Worm (Caenorhabditis elegans) whole organism, young adult: ENCODE data around the gene abu-8.

Experiments used
- D2030.7 ChIP-seq: fragments of 200-800 bp; sonication (Bioruptor generic); IDR thresholded peaks from 2 replicates; pipeline ENCODE4 v1.3.6; 2022; ENCODE audit warnings: missing genetic modification reagents, missing genetic modification characterization, missing compliant biosample characterization
- F10E7.11 ChIP-seq: sonication (generic microtip); optimal IDR thresholded peaks from 2 replicates; lab custom pipeline; 2017; ENCODE audit warnings: mild to moderate bottlenecking, missing genetic modification characterization, moderate library complexity, missing compliant biosample characterization
- Y53F4B.3 ChIP-seq: fragments of 200-800 bp; sonication (Bioruptor generic); IDR thresholded peaks from 2 replicates; pipeline ENCODE4 v1.3.6; 2022; ENCODE audit warnings: missing genetic modification reagents, missing genetic modification characterization, missing compliant biosample characterization
- Y53G8AR.9 ChIP-seq: fragments of 200-800 bp; sonication (Bioruptor generic); conservative IDR thresholded peaks from 2 replicates; pipeline ENCODE4 v1.3.6; 2022; ENCODE audit warnings: missing genetic modification reagents, missing genetic modification characterization, missing compliant biosample characterization
- akir-1 ChIP-seq: fragments of 200-800 bp; sonication (Bioruptor generic); optimal IDR thresholded peaks from 2 replicates; lab custom pipeline; 2018; ENCODE audit warnings: mild to moderate bottlenecking, missing genetic modification characterization, moderate library complexity, missing compliant biosample characterization
- atf-7 ChIP-seq: sonication (generic microtip); optimal IDR thresholded peaks from 2 replicates; lab custom pipeline; 2017; ENCODE audit warnings: mild to moderate bottlenecking, missing genetic modification characterization, missing compliant biosample characterization
- attf-3 ChIP-seq: fragments of 200-800 bp; sonication (Bioruptor generic); conservative IDR thresholded peaks from 2 replicates; pipeline ENCODE4 v1.3.6; 2022; ENCODE audit warnings: missing genetic modification reagents, missing genetic modification characterization, missing compliant biosample characterization
- bed-2 ChIP-seq: fragments of 200-800 bp; sonication (Bioruptor generic); IDR thresholded peaks from 2 replicates; pipeline ENCODE4 v1.3.6; 2022; ENCODE audit warnings: missing genetic modification reagents, missing genetic modification characterization, missing compliant biosample characterization
- ccch-3 ChIP-seq: fragments of 200-800 bp; sonication (Bioruptor generic); optimal IDR thresholded peaks from 2 replicates; lab custom pipeline; 2018; ENCODE audit warnings: mild to moderate bottlenecking, missing genetic modification characterization, missing compliant biosample characterization
- dox-1 ChIP-seq: fragments of 200-800 bp; sonication (Bioruptor generic); IDR thresholded peaks from 2 replicates; pipeline ENCODE4 v1.3.6; 2022; ENCODE audit warnings: missing genetic modification reagents, missing genetic modification characterization, missing compliant biosample characterization
- egl-18 ChIP-seq: fragments of 200-800 bp; sonication (Bioruptor generic); IDR thresholded peaks from 2 replicates; pipeline ENCODE4 v1.3.6; 2022; ENCODE audit warnings: missing genetic modification reagents, missing genetic modification characterization, missing compliant biosample characterization
- him-1 ChIP-seq: sonication (generic microtip); optimal IDR thresholded peaks from 2 replicates; lab custom pipeline; 2016; ENCODE audit warnings: missing genotype, missing genetic modification reagents, missing genetic modification characterization, missing compliant biosample characterization
- hlh-26 ChIP-seq: fragments of 200-800 bp; sonication (Bioruptor generic); conservative IDR thresholded peaks from 2 replicates; pipeline ENCODE4 v1.3.6; 2022; ENCODE audit warnings: missing genetic modification reagents, missing genetic modification characterization, missing compliant biosample characterization
- hmg-20 ChIP-seq: fragments of 200-800 bp; sonication (Bioruptor generic); IDR thresholded peaks from 2 replicates; pipeline ENCODE4 v1.3.6; 2022; ENCODE audit warnings: missing genetic modification reagents, missing genetic modification characterization, missing compliant biosample characterization
- hsf-1 ChIP-seq: fragments of 200-800 bp; sonication (Bioruptor generic); IDR thresholded peaks from 2 replicates; pipeline ENCODE4 v1.3.6; 2022; ENCODE audit warnings: missing genetic modification reagents, missing genetic modification characterization, missing compliant biosample characterization
- let-607 ChIP-seq, 2 experiments: fragments of 200-800 bp in 1 of 2; sonication (Bioruptor generic) in 1 of 2; sonication (generic microtip) in 1 of 2; optimal IDR thresholded peaks; 2 replicates each; lab custom pipeline; 2016 to 2018; ENCODE audit warnings: mild to moderate bottlenecking in 2 of 2, missing compliant biosample characterization in 2 of 2, missing genetic modification characterization in 2 of 2, moderate library complexity in 2 of 2, missing genotype in 1 of 2
- lin-26 ChIP-seq: fragments of 200-800 bp; sonication (Bioruptor generic); IDR thresholded peaks from 2 replicates; pipeline ENCODE4 v1.3.6; 2022; ENCODE audit warnings: missing genetic modification reagents, missing genetic modification characterization, missing compliant biosample characterization
- lin-35 ChIP-seq, 3 experiments: fragments of 150-350 bp in 2 of 3; sonication (generic microtip) in 1 of 3; optimal IDR thresholded peaks; 2 replicates each; lab custom pipeline; 2014 to 2018; ENCODE audit warnings: missing biosample characterization in 3 of 3, missing genetic modification characterization in 3 of 3, missing genetic modification reagents in 3 of 3
- madf-10 ChIP-seq: sonication (generic microtip); optimal IDR thresholded peaks from 2 replicates; lab custom pipeline; 2016; ENCODE audit warnings: mild to moderate bottlenecking, missing genetic modification characterization, missing compliant biosample characterization
- madf-3 ChIP-seq: fragments of 200-800 bp; sonication (Bioruptor generic); IDR thresholded peaks from 2 replicates; pipeline ENCODE4 v1.3.6; 2022; ENCODE audit warnings: missing genetic modification reagents, missing genetic modification characterization, missing compliant biosample characterization
- madf-6 ChIP-seq: fragments of 200-800 bp; sonication (Bioruptor generic); IDR thresholded peaks from 2 replicates; pipeline ENCODE4 v1.3.6; 2022; ENCODE audit warnings: missing genetic modification reagents, missing genetic modification characterization, missing compliant biosample characterization
- nhr-120 ChIP-seq: fragments of 200-800 bp; sonication (Bioruptor generic); IDR thresholded peaks from 2 replicates; pipeline ENCODE4 v1.3.6; 2022; ENCODE audit warnings: missing genetic modification characterization, missing compliant biosample characterization
- pbrm-1 ChIP-seq: fragments of 200-800 bp; sonication (Bioruptor generic); IDR thresholded peaks from 2 replicates; pipeline ENCODE4 v1.3.6; 2022; ENCODE audit warnings: missing genetic modification reagents, missing genetic modification characterization, missing compliant biosample characterization
- snpc-1.1 ChIP-seq: sonication (generic microtip); optimal IDR thresholded peaks from 2 replicates; lab custom pipeline; 2017; ENCODE audit warnings: missing genetic modification characterization, mild to moderate bottlenecking, missing compliant biosample characterization, antibody characterized with exemption, moderate library complexity, missing genotype, missing genetic modification reagents; ENCODE audit not compliant: insufficient read depth
- snpc-1.3 ChIP-seq: sonication (generic microtip); optimal IDR thresholded peaks from 2 replicates; lab custom pipeline; 2017; ENCODE audit warnings: missing genetic modification characterization, mild to moderate bottlenecking, missing compliant biosample characterization, antibody characterized with exemption, moderate library complexity, missing genotype, missing genetic modification reagents; ENCODE audit not compliant: insufficient read depth
- tbx-9 ChIP-seq: sonication (generic microtip); optimal IDR thresholded peaks from 2 replicates; lab custom pipeline; 2016; ENCODE audit warnings: borderline replicate concordance, missing genetic modification characterization, inconsistent platforms, missing compliant biosample characterization
- unc-130 ChIP-seq: sonication (generic microtip); optimal IDR thresholded peaks from 2 replicates; lab custom pipeline; 2016; ENCODE audit warnings: missing genetic modification reagents, missing genetic modification characterization, missing compliant biosample characterization

The abu-8 gene

ce11 chrV:5144541-5144940 lies 49.9 kb downstream of the abu-8 start, which contains the start of gene F14F9.2:
Gene F14F9.2, plus strand, starts transcription at chrV:5144841.
- no peak for TF ChIP-seq dox-1 (GFP tag; lab: Robert Waterston, UW)
- no peak for TF ChIP-seq unc-130
- no peak for TF ChIP-seq tbx-9 (tag; lab: Kevin White, UChicago)
- TF ChIP-seq lin-26 (GFP tag; lab: Robert Waterston, UW): no peak
- TF ChIP-seq lin-35 (GFP tag; optimal IDR thresholded peaks at IDR 0.05; lab: Kevin White, UChicago): no peak
- TF ChIP-seq Y53F4B.3 (GFP tag; lab: Robert Waterston, UW): no peak
- TF ChIP-seq bed-2 (GFP tag; lab: Robert Waterston, UW): no peak
- no peak for TF ChIP-seq hmg-20 (GFP tag; lab: Robert Waterston, UW)
- no peak for TF ChIP-seq madf-6
- TF ChIP-seq madf-3: no peak
- TF ChIP-seq snpc-1.3 (tag; lab: Kevin White, UChicago): no peak
- TF ChIP-seq F10E7.11 (tag; lab: Kevin White, UChicago): no peak
- TF ChIP-seq him-1 (tag; lab: Kevin White, UChicago): no peak

DNA sequence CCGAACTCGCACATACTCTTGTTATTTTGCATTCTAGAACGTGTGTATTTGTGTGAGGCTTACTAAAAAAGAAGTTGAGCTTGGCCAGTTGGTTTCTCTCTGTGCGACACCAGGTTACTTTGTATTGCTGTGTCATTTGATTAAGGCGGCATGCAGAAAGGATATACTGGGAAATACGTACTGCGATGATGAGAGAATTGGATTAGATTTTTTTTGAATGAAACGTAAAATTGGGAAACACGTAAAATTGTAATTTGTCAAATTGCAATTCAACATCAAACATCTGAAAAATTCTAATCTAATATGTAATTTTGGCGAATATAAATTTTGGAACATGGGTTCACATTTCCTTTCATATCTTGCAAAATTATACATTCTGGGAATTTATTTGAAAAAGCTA lies 50.6 kb downstream of the abu-8 start, which contains the start of gene srh-129:
Gene srh-129, minus strand, starts transcription at position 101 of the 400 bp plus-strand sequence.
- TF ChIP-seq hlh-26 (GFP tag; lab: Robert Waterston, UW): no peak
- no peak for TF ChIP-seq nhr-120 (GFP tag; lab: Robert Waterston, UW)
- no peak for TF ChIP-seq snpc-1.1
- no peak for TF ChIP-seq attf-3 (GFP tag; lab: Robert Waterston, UW)
- no peak for TF ChIP-seq Y53G8AR.9 (GFP tag; lab: Robert Waterston, UW)
- TF ChIP-seq hsf-1 (GFP tag; lab: Robert Waterston, UW): no peak
- no peak for TF ChIP-seq egl-18 (GFP tag; lab: Robert Waterston, UW)
- TF ChIP-seq atf-7 (tag; lab: Kevin White, UChicago): no peak
- TF ChIP-seq akir-1 (GFP tag; lab: Kevin White, UChicago): no peak
- TF ChIP-seq ccch-3 (GFP tag; lab: Kevin White, UChicago): no peak
- TF ChIP-seq madf-10: no peak
- no peak for TF ChIP-seq Y53F4B.3 (GFP tag; lab: Robert Waterston, UW)
- TF ChIP-seq pbrm-1 (GFP tag; lab: Robert Waterston, UW): no peak
- no peak for TF ChIP-seq D2030.7 (GFP tag; lab: Robert Waterston, UW)
- no peak for TF ChIP-seq let-607 (tag; optimal IDR thresholded peaks at IDR 0.05; lab: Kevin White, UChicago)
